Fruit fly (Drosophila melanogaster) whole organism, embryonic: ENCODE results near the gene bnl.
A peak's percentile ranks its signal among the peaks of the same experiment; 100 is the strongest.

Experiments
- Adf1 ChIP-seq: fragments of 200-800 bp; sonication (Bioruptor generic); IDR thresholded peaks from 2 replicates; pipeline ENCODE4 v1.3.6; 2022; ENCODE audit warnings: missing biosample characterization, missing genetic modification characterization
- Awh ChIP-seq: fragments of 200-800 bp; sonication (Bioruptor generic); IDR thresholded peaks from 2 replicates; pipeline ENCODE4, ENCODE4 v1.3.6; 2022; ENCODE audit warnings: missing biosample characterization, missing genetic modification characterization
- B-H2 ChIP-seq: fragments of 200-800 bp; sonication (Bioruptor generic); optimal IDR thresholded peaks from 2 replicates; lab custom pipeline; 2018; ENCODE audit warnings: missing biosample characterization, mild to moderate bottlenecking, missing genetic modification characterization
- CG12071 ChIP-seq: fragments of 200-800 bp; sonication (Bioruptor generic); optimal IDR thresholded peaks from 3 replicates; lab custom pipeline; 2018; ENCODE audit warnings: missing biosample characterization, mild to moderate bottlenecking, missing genetic modification characterization
- CG12155 ChIP-seq: fragments of 200-800 bp; sonication (Bioruptor generic); optimal IDR thresholded peaks from 3 replicates; lab custom pipeline; 2016; ENCODE audit warnings: missing biosample characterization, missing genetic modification characterization
- CG13624 ChIP-seq: fragments of 200-800 bp; sonication (Bioruptor generic); optimal IDR thresholded peaks from 2 replicates; lab custom pipeline; 2016; ENCODE audit warnings: missing biosample characterization, missing genetic modification characterization
- CG14014 ChIP-seq: fragments of 200-800 bp; sonication (Bioruptor generic); IDR thresholded peaks from 2 replicates; pipeline ENCODE4 v1.3.6; 2022; ENCODE audit warnings: missing biosample characterization, missing genetic modification characterization
- CG14667 ChIP-seq: fragments of 200-800 bp; sonication (Bioruptor generic); IDR thresholded peaks from 2 replicates; pipeline ENCODE4 v1.3.6; 2022; ENCODE audit warnings: missing biosample characterization, missing genetic modification characterization
- CG15696 ChIP-seq: fragments of 200-800 bp; sonication (Bioruptor generic); optimal IDR thresholded peaks from 2 replicates; lab custom pipeline; 2019; ENCODE audit warnings: missing biosample characterization, mild to moderate bottlenecking, missing genetic modification characterization, moderate library complexity
- CG16863 ChIP-seq: fragments of 200-800 bp; sonication (Bioruptor generic); optimal IDR thresholded peaks from 3 replicates; lab custom pipeline; 2016; ENCODE audit warnings: missing biosample characterization, missing genetic modification characterization
- CG17612 ChIP-seq: fragments of 200-800 bp; sonication (Bioruptor generic); IDR thresholded peaks from 2 replicates; pipeline ENCODE4 v1.3.6; 2022; ENCODE audit warnings: missing biosample characterization, missing genetic modification characterization
- CG18619 ChIP-seq: fragments of 200-800 bp; sonication (Bioruptor generic); optimal IDR thresholded peaks from 3 replicates; lab custom pipeline; 2017; ENCODE audit warnings: missing biosample characterization, mild to moderate bottlenecking, missing genetic modification characterization
- CG18764 ChIP-seq: fragments of 200-800 bp; sonication (Bioruptor generic); optimal IDR thresholded peaks from 3 replicates; lab custom pipeline; 2016; ENCODE audit warnings: missing biosample characterization, missing genetic modification characterization
- CG2199 ChIP-seq: fragments of 200-800 bp; sonication (Bioruptor generic); IDR thresholded peaks from 3 replicates; pipeline ENCODE4 v1.3.6; 2022; ENCODE audit warnings: missing biosample characterization, missing genetic modification characterization
- CG2712 ChIP-seq: fragments of 200-800 bp; optimal IDR thresholded peaks from 3 replicates; lab custom pipeline; 2019; ENCODE audit warnings: missing biosample characterization, mild to moderate bottlenecking, missing genetic modification characterization, moderate library complexity
- CG2875 ChIP-seq: fragments of 200-800 bp; sonication (Bioruptor generic); optimal IDR thresholded peaks from 2 replicates; lab custom pipeline; 2017; ENCODE audit warnings: missing biosample characterization, mild to moderate bottlenecking, missing genetic modification characterization, missing genetic modification reagents
- CG34224 ChIP-seq: fragments of 200-800 bp; sonication (Bioruptor generic); IDR thresholded peaks from 3 replicates; pipeline ENCODE4 v1.3.6; 2022; ENCODE audit warnings: missing biosample characterization, missing genetic modification characterization; ENCODE audit not compliant: partially characterized antibody
- CG5245 ChIP-seq: fragments of 200-800 bp; sonication (Bioruptor generic); optimal IDR thresholded peaks from 3 replicates; lab custom pipeline; 2016; ENCODE audit warnings: missing biosample characterization, missing genetic modification characterization
- CG7839 ChIP-seq: fragments of 200-800 bp; sonication (Bioruptor generic); optimal IDR thresholded peaks from 3 replicates; lab custom pipeline; 2018; ENCODE audit warnings: missing biosample characterization, mild to moderate bottlenecking, missing genetic modification characterization, moderate library complexity
- CG8765 ChIP-seq: fragments of 200-800 bp; sonication (Bioruptor generic); IDR thresholded peaks from 2 replicates; pipeline ENCODE4 v1.3.6; 2022; ENCODE audit warnings: missing biosample characterization, missing genetic modification characterization
- CG9797 ChIP-seq: fragments of 200-800 bp; sonication (Bioruptor generic); optimal IDR thresholded peaks from 3 replicates; lab custom pipeline; 2018; ENCODE audit warnings: missing biosample characterization, mild to moderate bottlenecking, missing genetic modification characterization
- CG9876 ChIP-seq: fragments of 200-800 bp; sonication (Bioruptor generic); optimal IDR thresholded peaks from 2 replicates; lab custom pipeline; 2016; ENCODE audit warnings: missing biosample characterization, missing genetic modification characterization
- Ets97D ChIP-seq: fragments of 200-800 bp; sonication (Bioruptor generic); optimal IDR thresholded peaks from 3 replicates; lab custom pipeline; 2016; ENCODE audit warnings: missing biosample characterization, missing genetic modification characterization
- Hey ChIP-seq: fragments of 200-800 bp; sonication (Bioruptor generic); optimal IDR thresholded peaks from 3 replicates; lab custom pipeline; 2018; ENCODE audit warnings: missing biosample characterization, mild to moderate bottlenecking, missing genetic modification characterization
- HmgZ ChIP-seq: fragments of 200-800 bp; sonication (Bioruptor generic); optimal IDR thresholded peaks from 2 replicates; lab custom pipeline; 2018; ENCODE audit warnings: missing biosample characterization, mild to moderate bottlenecking, missing genetic modification characterization
- Hr78 ChIP-seq, 2 experiments: fragments of 200-800 bp in 1 of 2; fragments of >200 bp in 1 of 2; sonication (Bioruptor generic) in 1 of 2; optimal IDR thresholded peaks; 2 replicates each; lab custom pipeline; 2017 to 2019; ENCODE audit warnings: missing biosample characterization in 2 of 2, missing genetic modification characterization in 2 of 2, mild to moderate bottlenecking in 1 of 2, moderate library complexity in 1 of 2
- Hsf ChIP-seq: fragments of 200-800 bp; sonication (Bioruptor generic); optimal IDR thresholded peaks from 3 replicates; lab custom pipeline; 2016; ENCODE audit warnings: missing biosample characterization, missing genetic modification characterization
- Kr ChIP-seq: fragments of 200-800 bp; sonication (Bioruptor generic); optimal IDR thresholded peaks from 2 replicates; lab custom pipeline; 2017; ENCODE audit warnings: missing biosample characterization, mild to moderate bottlenecking, missing genetic modification characterization
- MTF-1 ChIP-seq: fragments of 200-800 bp; sonication (Bioruptor generic); optimal IDR thresholded peaks from 2 replicates; lab custom pipeline; 2018; ENCODE audit warnings: missing biosample characterization, mild to moderate bottlenecking, missing genetic modification characterization, borderline replicate concordance
- Med ChIP-seq: fragments of 200-800 bp; sonication (Bioruptor generic); peaks from one replicate; lab custom pipeline; 2016; ENCODE audit warnings: missing biosample characterization, missing genetic modification characterization, mild to moderate bottlenecking, inconsistent platforms, moderate library complexity
- Meics ChIP-seq: fragments of 200-800 bp; sonication (Bioruptor generic); optimal IDR thresholded peaks from 2 replicates; lab custom pipeline; 2017; ENCODE audit warnings: missing biosample characterization, mild to moderate bottlenecking, missing genetic modification characterization
- Mes4 ChIP-seq: fragments of 200-800 bp; sonication (Bioruptor generic); optimal IDR thresholded peaks from 2 replicates; lab custom pipeline; 2016; ENCODE audit warnings: missing biosample characterization, missing genetic modification characterization
- NC2α ChIP-seq: fragments of 200-800 bp; sonication (Bioruptor generic); optimal IDR thresholded peaks from 2 replicates; lab custom pipeline; 2016; ENCODE audit warnings: missing biosample characterization, missing genetic modification characterization
- NFAT ChIP-seq: fragments of 200-800 bp; sonication (Bioruptor generic); IDR thresholded peaks from 2 replicates; pipeline ENCODE4 v1.3.6; 2022; ENCODE audit warnings: missing biosample characterization, missing genetic modification characterization
- NK7.1 ChIP-seq: fragments of 200-800 bp; sonication (Bioruptor generic); optimal IDR thresholded peaks from 3 replicates; lab custom pipeline; 2016; ENCODE audit warnings: missing biosample characterization, missing genetic modification characterization
- al ChIP-seq: fragments of 200-800 bp; sonication (Bioruptor generic); IDR thresholded peaks from 2 replicates; pipeline ENCODE4 v1.3.6; 2022; ENCODE audit warnings: missing biosample characterization, missing genetic modification characterization
- bcd ChIP-seq: fragments of 200-800 bp; sonication (Bioruptor generic); optimal IDR thresholded peaks from 2 replicates; lab custom pipeline; 2017; ENCODE audit warnings: missing biosample characterization, mild to moderate bottlenecking, missing genetic modification characterization
- croc ChIP-seq: fragments of 200-800 bp; sonication (Bioruptor generic); conservative IDR thresholded peaks from 3 replicates; pipeline ENCODE4 v1.3.6; 2022; ENCODE audit warnings: missing biosample characterization, missing genetic modification characterization
- danr ChIP-seq: fragments of 200-800 bp; sonication (Bioruptor generic); IDR thresholded peaks from 2 replicates; pipeline ENCODE4 v1.3.6; 2022; ENCODE audit warnings: missing biosample characterization, missing genetic modification characterization
- ewg ChIP-seq: fragments of 200-800 bp; sonication (Bioruptor generic); optimal IDR thresholded peaks from 3 replicates; lab custom pipeline; 2017; ENCODE audit warnings: mild to moderate bottlenecking, missing biosample characterization, missing genetic modification reagents, missing genetic modification characterization
- gsb ChIP-seq: fragments of 200-800 bp; sonication (Bioruptor generic); IDR thresholded peaks from 2 replicates; pipeline ENCODE4 v1.3.6; 2022; ENCODE audit warnings: missing biosample characterization, missing genetic modification characterization
- kay ChIP-seq: fragments of 200-800 bp; sonication (Bioruptor generic); optimal IDR thresholded peaks from 2 replicates; lab custom pipeline; 2016; ENCODE audit warnings: missing biosample characterization, missing genetic modification characterization
- lola ChIP-seq, 3 experiments: fragments of >200 bp in 2 of 3; fragments of 200-800 bp in 1 of 3; sonication (Bioruptor generic) in 1 of 3; optimal IDR thresholded peaks; 2 replicates each; lab custom pipeline; 2017 to 2019; ENCODE audit warnings: missing biosample characterization in 3 of 3, missing genetic modification characterization in 3 of 3, mild to moderate bottlenecking in 1 of 3, moderate library complexity in 1 of 3
- pho ChIP-seq: fragments of 200-800 bp; sonication (Bioruptor generic); optimal IDR thresholded peaks from 2 replicates; lab custom pipeline; 2016; ENCODE audit warnings: missing biosample characterization, missing genetic modification characterization
- salm ChIP-seq: fragments of 200-800 bp; sonication (Bioruptor generic); optimal IDR thresholded peaks from 2 replicates; lab custom pipeline; 2018; ENCODE audit warnings: missing biosample characterization, mild to moderate bottlenecking, missing genetic modification characterization
- sens-2 ChIP-seq: fragments of 200-800 bp; sonication (Bioruptor generic); IDR thresholded peaks from 2 replicates; pipeline ENCODE4 v1.3.6; 2022; ENCODE audit warnings: missing biosample characterization, missing genetic modification characterization
- slp2 ChIP-seq: fragments of 200-800 bp; sonication (Bioruptor generic); optimal IDR thresholded peaks from 2 replicates; lab custom pipeline; 2016; ENCODE audit warnings: missing biosample characterization, missing genetic modification characterization
- sr ChIP-seq: fragments of 200-800 bp; sonication (Bioruptor generic); IDR thresholded peaks from 3 replicates; pipeline ENCODE4 v1.3.6; 2022; ENCODE audit warnings: missing biosample characterization, missing genetic modification characterization
- trh ChIP-seq: fragments of 200-800 bp; sonication (Bioruptor generic); optimal IDR thresholded peaks from 2 replicates; lab custom pipeline; 2016; ENCODE audit warnings: missing biosample characterization, missing genetic modification characterization
- twi ChIP-seq: fragments of 200-800 bp; optimal IDR thresholded peaks from 2 replicates; lab custom pipeline; 2019; ENCODE audit warnings: missing biosample characterization, mild to moderate bottlenecking, missing genetic modification characterization, moderate library complexity
- yki ChIP-seq: fragments of >200 bp; optimal IDR thresholded peaks from 3 replicates; lab custom pipeline; 2018
- zfh2 ChIP-seq: fragments of 200-800 bp; sonication (Bioruptor generic); optimal IDR thresholded peaks from 2 replicates; lab custom pipeline; 2016; ENCODE audit warnings: missing biosample characterization, missing genetic modification characterization

bnl gene

DNA sequence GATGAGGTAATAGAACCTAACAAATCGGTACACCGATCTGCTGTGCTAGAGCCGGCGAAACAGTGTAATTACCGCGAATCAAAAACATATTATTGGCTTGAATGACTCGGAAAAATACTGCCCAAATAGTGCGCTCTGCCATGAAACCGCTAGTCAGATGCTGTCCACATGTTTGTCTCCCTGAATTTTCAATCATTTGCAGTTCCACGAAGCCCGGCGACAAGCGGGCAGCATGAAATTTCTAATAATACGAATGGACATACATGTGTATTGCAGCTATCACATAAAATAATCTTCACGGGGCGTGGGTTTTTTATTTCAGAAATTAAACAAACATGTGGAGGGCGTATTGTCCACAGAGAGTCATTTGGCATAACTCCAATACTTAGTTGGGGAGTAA lies 22.3 kb upstream of the bnl start (continued):
- TF ChIP-seq Hsf (GFP tag; lab: Kevin White, UChicago): no peak
- TF ChIP-seq kay (GFP tag; lab: Kevin White, UChicago): no peak
- TF ChIP-seq CG2199: 0 out of 3 replicates have a peak, but pooled peaks have one; percentile 46
- no peak for TF ChIP-seq Hr78 (GFP tag; optimal IDR thresholded peaks at IDR 0.05; lab: Kevin White, UChicago)
- TF ChIP-seq CG13624: no peak
- TF ChIP-seq bcd (GFP tag; lab: Kevin White, UChicago): no peak
- no peak for TF ChIP-seq CG17612
- no peak for TF ChIP-seq trh
- peak; percentile 14 for TF ChIP-seq Med (GFP tag; lab: Kevin White, UChicago)
- TF ChIP-seq lola (GFP tag; optimal IDR thresholded peaks at IDR 0.05; lab: Kevin White, UChicago): no peak
- TF ChIP-seq CG12155 (GFP tag; lab: Kevin White, UChicago): no peak
- 0 out of 3 replicates have a peak, but pooled peaks have one; percentile 34 for TF ChIP-seq sr (GFP tag; lab: Robert Waterston, UW)
- no peak for TF ChIP-seq NFAT (GFP tag; lab: Robert Waterston, UW)
- no peak for TF ChIP-seq NC2α (GFP tag; lab: Kevin White, UChicago)
- no peak for TF ChIP-seq slp2
- TF ChIP-seq CG7839: no peak
- TF ChIP-seq gsb: no peak
- no peak for TF ChIP-seq sens-2
- TF ChIP-seq CG5245 (GFP tag; lab: Kevin White, UChicago): no peak
- TF ChIP-seq CG18619 (GFP tag; lab: Kevin White, UChicago): no peak
- no peak for TF ChIP-seq B-H2
- TF ChIP-seq Hey (tag; lab: Kevin White, UChicago): no peak
- TF ChIP-seq twi (tag; lab: Kevin White, UChicago): peak; percentile 99
- TF ChIP-seq, all 482 proteins: peak for 7

DNA sequence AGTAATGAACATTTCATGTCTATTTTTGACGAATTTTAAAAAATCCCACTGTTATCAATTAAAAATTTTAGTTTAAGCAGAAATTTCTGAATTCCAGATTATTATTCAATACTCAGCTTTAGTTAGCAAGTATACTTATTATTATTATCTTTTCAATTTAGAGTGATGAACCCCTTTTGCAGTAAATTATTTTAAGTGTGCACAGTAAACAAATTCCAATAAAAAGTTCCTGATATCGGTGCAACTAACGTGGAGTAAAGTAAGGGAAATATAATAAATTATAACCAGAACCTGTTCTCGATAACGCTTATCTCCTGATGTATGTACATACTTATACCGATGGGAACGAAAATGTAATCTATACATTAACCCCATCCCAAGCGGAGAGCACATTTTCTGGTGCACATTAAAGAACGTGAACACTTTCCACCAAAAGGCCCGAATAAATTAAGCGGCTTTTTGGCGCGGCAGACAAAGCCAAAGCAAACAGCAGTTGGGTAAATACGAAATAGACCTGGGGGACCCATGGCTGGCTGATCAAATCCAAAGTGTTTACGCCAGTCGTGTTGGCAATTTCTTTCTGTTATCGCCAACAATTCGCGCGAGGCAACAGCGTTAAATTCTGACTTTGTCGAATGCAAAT lies 21.5 kb upstream of the bnl start:
- peak; percentile 37 for TF ChIP-seq pho (GFP tag; lab: Kevin White, UChicago)
- no peak for TF ChIP-seq CG9797 (GFP tag; lab: Kevin White, UChicago)
- TF ChIP-seq Meics: no peak
- no peak for TF ChIP-seq danr (GFP tag; lab: Robert Waterston, UW)
- TF ChIP-seq Adf1 (GFP tag; lab: Robert Waterston, UW): peak; percentile 44; the same call in 1 of the 2 replicates
- peak; percentile 37 for TF ChIP-seq zfh2 (GFP tag; lab: Kevin White, UChicago)
- TF ChIP-seq CG16863 (GFP tag; lab: Kevin White, UChicago): no peak
- no peak for TF ChIP-seq CG34224 (GFP tag; lab: Robert Waterston, UW)
- TF ChIP-seq CG15696: no peak
- TF ChIP-seq CG8765 (GFP tag; lab: Robert Waterston, UW): no peak
- TF ChIP-seq salm (tag; lab: Kevin White, UChicago): peak; percentile 2
- TF ChIP-seq MTF-1 (GFP tag; lab: Kevin White, UChicago): no peak
- no peak for TF ChIP-seq CG14014
- TF ChIP-seq CG12071 (GFP tag; lab: Kevin White, UChicago): no peak
- peak; percentile 31 for TF ChIP-seq HmgZ (tag; lab: Kevin White, UChicago)
- peak; percentile 66 for TF ChIP-seq Awh (GFP tag; lab: Robert Waterston, UW)
- no peak for TF ChIP-seq CG9876
- no peak for TF ChIP-seq Ets97D (GFP tag; lab: Kevin White, UChicago)
- no peak for TF ChIP-seq croc (GFP tag; lab: Robert Waterston, UW)
- TF ChIP-seq Kr (GFP tag; lab: Kevin White, UChicago): no peak
- TF ChIP-seq CG14667 (GFP tag; lab: Robert Waterston, UW): no peak
- TF ChIP-seq ewg (GFP tag; lab: Kevin White, UChicago): no peak
- no peak for TF ChIP-seq CG18764 (GFP tag; lab: Kevin White, UChicago)
- TF ChIP-seq Mes4 (GFP tag; lab: Kevin White, UChicago): no peak
- TF ChIP-seq CG2712 (tag; lab: Kevin White, UChicago): no peak
- no peak for TF ChIP-seq NK7.1 (GFP tag; lab: Kevin White, UChicago)
- TF ChIP-seq CG2875: no peak
- TF ChIP-seq yki (lab: Kevin White, UChicago): no peak
- TF ChIP-seq al (GFP tag; lab: Robert Waterston, UW): no peak
